Fruit fly (Drosophila melanogaster) whole organism, embryonic: Measurements from ENCODE around the gene THG.

Experiments used
- ATbp ChIP-seq: fragments of 200-800 bp; sonication (Bioruptor generic); optimal IDR thresholded peaks from 2 replicates; lab custom pipeline; 2017; ENCODE audit warnings: missing biosample characterization, mild to moderate bottlenecking, missing genetic modification characterization, missing genetic modification reagents
- Blimp-1 ChIP-seq: fragments of 200-800 bp; sonication (Bioruptor generic); optimal IDR thresholded peaks from 3 replicates; lab custom pipeline; 2018; ENCODE audit warnings: missing biosample characterization, missing genetic modification characterization, mild to moderate bottlenecking, moderate library complexity, missing genetic modification reagents
- Bteb2 ChIP-seq: fragments of 200-800 bp; sonication (Bioruptor generic); optimal IDR thresholded peaks from 2 replicates; lab custom pipeline; 2016; ENCODE audit warnings: missing biosample characterization, missing genetic modification characterization
- CG10462 ChIP-seq: fragments of 200-800 bp; sonication (Bioruptor generic); optimal IDR thresholded peaks from 2 replicates; lab custom pipeline; 2016; ENCODE audit warnings: missing biosample characterization, missing genetic modification characterization
- CG11560 ChIP-seq: fragments of 200-800 bp; sonication (Bioruptor generic); IDR thresholded peaks from 3 replicates; pipeline ENCODE4 v1.3.6; 2022; ENCODE audit warnings: missing biosample characterization, missing genetic modification characterization
- CG11723 ChIP-seq: fragments of 200-800 bp; sonication (Bioruptor generic); optimal IDR thresholded peaks from 2 replicates; lab custom pipeline; 2017; ENCODE audit warnings: missing biosample characterization, mild to moderate bottlenecking, missing genetic modification characterization
- CG15073 ChIP-seq: fragments of 200-800 bp; sonication (Bioruptor generic); optimal IDR thresholded peaks from 2 replicates; lab custom pipeline; 2016; ENCODE audit warnings: missing biosample characterization, missing genetic modification characterization
- CG15269 ChIP-seq: fragments of 200-800 bp; sonication (Bioruptor generic); optimal IDR thresholded peaks from 2 replicates; lab custom pipeline; 2018; ENCODE audit warnings: missing biosample characterization, mild to moderate bottlenecking, missing genetic modification characterization, moderate library complexity
- CG1603 ChIP-seq: fragments of 200-800 bp; sonication (Bioruptor generic); optimal IDR thresholded peaks from 2 replicates; lab custom pipeline; 2019; ENCODE audit warnings: missing biosample characterization, mild to moderate bottlenecking, missing genetic modification characterization, moderate library complexity
- CG16779 ChIP-seq: fragments of 200-800 bp; sonication (Bioruptor generic); IDR thresholded peaks from 2 replicates; pipeline ENCODE4 v1.3.6; 2022; ENCODE audit warnings: missing biosample characterization, missing genetic modification characterization
- CG17186 ChIP-seq: fragments of 200-800 bp; sonication (Bioruptor generic); optimal IDR thresholded peaks from 3 replicates; lab custom pipeline; 2017; ENCODE audit warnings: missing biosample characterization, missing genetic modification reagents, missing genetic modification characterization
- CG18011 ChIP-seq: fragments of 200-800 bp; sonication (Bioruptor generic); optimal IDR thresholded peaks from 2 replicates; lab custom pipeline; 2017; ENCODE audit warnings: missing biosample characterization, missing genetic modification characterization, mild to moderate bottlenecking, moderate library complexity, missing genotype
- CG1832 ChIP-seq: fragments of 200-800 bp; sonication (Bioruptor generic); optimal IDR thresholded peaks from 2 replicates; lab custom pipeline; 2017; ENCODE audit warnings: missing biosample characterization, mild to moderate bottlenecking, missing genetic modification characterization, inconsistent platforms
- CG2120 ChIP-seq: fragments of 200-800 bp; sonication (Bioruptor generic); optimal IDR thresholded peaks from 3 replicates; lab custom pipeline; 2016; ENCODE audit warnings: missing biosample characterization, missing genetic modification characterization
- CG31388 ChIP-seq: fragments of 200-800 bp; sonication (Bioruptor generic); optimal IDR thresholded peaks from 2 replicates; lab custom pipeline; 2016; ENCODE audit warnings: missing biosample characterization, missing genetic modification characterization
- CG3163 ChIP-seq: fragments of 200-800 bp; sonication (Bioruptor generic); optimal IDR thresholded peaks from 3 replicates; lab custom pipeline; 2016; ENCODE audit warnings: missing biosample characterization, missing genetic modification characterization
- CG4328 ChIP-seq: fragments of 200-800 bp; sonication (Bioruptor generic); optimal IDR thresholded peaks from 3 replicates; lab custom pipeline; 2017; ENCODE audit warnings: missing biosample characterization, missing genetic modification reagents, missing genetic modification characterization
- CG4404 ChIP-seq: fragments of 200-800 bp; sonication (Bioruptor generic); IDR thresholded peaks from 2 replicates; pipeline ENCODE4 v1.3.6; 2022; ENCODE audit warnings: missing biosample characterization, missing genetic modification characterization
- CG4617 ChIP-seq: fragments of 200-800 bp; sonication (Bioruptor generic); optimal IDR thresholded peaks from 3 replicates; lab custom pipeline; 2016; ENCODE audit warnings: missing biosample characterization, missing genetic modification characterization, borderline replicate concordance
- CG6791 ChIP-seq: fragments of 200-800 bp; sonication (Bioruptor generic); IDR thresholded peaks from 3 replicates; pipeline ENCODE4 v1.3.6; 2022; ENCODE audit warnings: missing biosample characterization, missing genetic modification characterization; ENCODE audit not compliant: partially characterized antibody
- CG7556 ChIP-seq: fragments of 200-800 bp; sonication (Bioruptor generic); optimal IDR thresholded peaks from 2 replicates; lab custom pipeline; 2017; ENCODE audit warnings: missing biosample characterization, mild to moderate bottlenecking, missing genetic modification characterization
- CG8281 ChIP-seq: fragments of 200-800 bp; sonication (Bioruptor generic); optimal IDR thresholded peaks from 2 replicates; lab custom pipeline; 2018; ENCODE audit warnings: missing biosample characterization, mild to moderate bottlenecking, missing genetic modification characterization, moderate library complexity
- CG8944 ChIP-seq: fragments of 200-800 bp; sonication (Bioruptor generic); optimal IDR thresholded peaks from 3 replicates; lab custom pipeline; 2016; ENCODE audit warnings: missing biosample characterization, missing genetic modification characterization
- CG9215 ChIP-seq: fragments of 200-800 bp; sonication (Bioruptor generic); IDR thresholded peaks from 2 replicates; pipeline ENCODE4 v1.3.6; 2022; ENCODE audit warnings: missing biosample characterization, missing genetic modification characterization
- CG9797 ChIP-seq: fragments of 200-800 bp; sonication (Bioruptor generic); optimal IDR thresholded peaks from 3 replicates; lab custom pipeline; 2018; ENCODE audit warnings: missing biosample characterization, mild to moderate bottlenecking, missing genetic modification characterization
- CG9932 ChIP-seq: fragments of 200-800 bp; sonication (Bioruptor generic); IDR thresholded peaks from 2 replicates; pipeline ENCODE4 v1.3.6; 2022; ENCODE audit warnings: missing biosample characterization, missing genetic modification characterization
- D19A ChIP-seq: fragments of 200-800 bp; optimal IDR thresholded peaks from 3 replicates; lab custom pipeline; 2019; ENCODE audit warnings: missing biosample characterization, mild to moderate bottlenecking, missing genetic modification characterization, moderate library complexity
- Dp ChIP-seq: fragments of 200-800 bp; sonication (Bioruptor generic); optimal IDR thresholded peaks from 2 replicates; lab custom pipeline; 2018; ENCODE audit warnings: missing biosample characterization, mild to moderate bottlenecking, missing genetic modification characterization, moderate library complexity
- Elba2 ChIP-seq: fragments of 200-800 bp; sonication (Bioruptor generic); optimal IDR thresholded peaks from 3 replicates; lab custom pipeline; 2016; ENCODE audit warnings: missing biosample characterization, missing genetic modification characterization
- HmgZ ChIP-seq: fragments of 200-800 bp; sonication (Bioruptor generic); optimal IDR thresholded peaks from 2 replicates; lab custom pipeline; 2018; ENCODE audit warnings: missing biosample characterization, mild to moderate bottlenecking, missing genetic modification characterization
- Kr ChIP-seq: fragments of 200-800 bp; sonication (Bioruptor generic); optimal IDR thresholded peaks from 2 replicates; lab custom pipeline; 2017; ENCODE audit warnings: missing biosample characterization, mild to moderate bottlenecking, missing genetic modification characterization
- Med ChIP-seq: fragments of 200-800 bp; sonication (Bioruptor generic); peaks from one replicate; lab custom pipeline; 2016; ENCODE audit warnings: missing biosample characterization, missing genetic modification characterization, mild to moderate bottlenecking, inconsistent platforms, moderate library complexity
- NC2α ChIP-seq: fragments of 200-800 bp; sonication (Bioruptor generic); optimal IDR thresholded peaks from 2 replicates; lab custom pipeline; 2016; ENCODE audit warnings: missing biosample characterization, missing genetic modification characterization
- NK7.1 ChIP-seq: fragments of 200-800 bp; sonication (Bioruptor generic); optimal IDR thresholded peaks from 3 replicates; lab custom pipeline; 2016; ENCODE audit warnings: missing biosample characterization, missing genetic modification characterization
- Oli ChIP-seq: fragments of 200-800 bp; sonication (Bioruptor generic); optimal IDR thresholded peaks from 2 replicates; lab custom pipeline; 2018; ENCODE audit warnings: missing biosample characterization, mild to moderate bottlenecking, missing genetic modification characterization, moderate library complexity
- Ravus ChIP-seq: fragments of 200-800 bp; sonication (Bioruptor generic); IDR thresholded peaks from 2 replicates; pipeline ENCODE4 v1.3.6; 2022; ENCODE audit warnings: missing biosample characterization, missing genetic modification characterization
- Ssrp ChIP-seq: fragments of 200-800 bp; sonication (Bioruptor generic); optimal IDR thresholded peaks from 2 replicates; lab custom pipeline; 2018; ENCODE audit warnings: missing biosample characterization, mild to moderate bottlenecking, missing genetic modification characterization, moderate library complexity
- TFAM ChIP-seq: fragments of 200-800 bp; sonication (Bioruptor generic); optimal IDR thresholded peaks from 2 replicates; lab custom pipeline; 2017; ENCODE audit warnings: missing biosample characterization, missing genetic modification characterization, inconsistent platforms
- Vsx1 ChIP-seq: fragments of 200-800 bp; sonication (Bioruptor generic); optimal IDR thresholded peaks from 2 replicates; lab custom pipeline; 2017; ENCODE audit warnings: missing biosample characterization, mild to moderate bottlenecking, missing genetic modification characterization, missing genetic modification reagents
- abd-A ChIP-seq: fragments of 200-800 bp; sonication (Bioruptor generic); optimal IDR thresholded peaks from 3 replicates; lab custom pipeline; 2019; ENCODE audit warnings: missing biosample characterization, mild to moderate bottlenecking, missing genetic modification characterization, moderate library complexity
- bsh ChIP-seq, 2 experiments: fragments of 200-800 bp; sonication (Bioruptor generic); optimal IDR thresholded peaks; 2 replicates each; lab custom pipeline; 2017 to 2018; ENCODE audit warnings: mild to moderate bottlenecking in 2 of 2, missing biosample characterization in 2 of 2, missing genetic modification characterization in 2 of 2, moderate library complexity in 1 of 2
- fru ChIP-seq: fragments of >200 bp; optimal IDR thresholded peaks from 2 replicates; lab custom pipeline; 2017
- kah ChIP-seq: fragments of 200-800 bp; sonication (Bioruptor generic); optimal IDR thresholded peaks from 2 replicates; lab custom pipeline; 2018; ENCODE audit warnings: missing biosample characterization, mild to moderate bottlenecking, missing genetic modification characterization
- kni ChIP-seq: fragments of 200-800 bp; sonication (Bioruptor generic); optimal IDR thresholded peaks from 3 replicates; lab custom pipeline; 2017; ENCODE audit warnings: mild to moderate bottlenecking, missing biosample characterization, missing genetic modification reagents, missing genetic modification characterization
- nom ChIP-seq: fragments of 200-800 bp; sonication (Bioruptor generic); optimal IDR thresholded peaks from 2 replicates; lab custom pipeline; 2017; ENCODE audit warnings: missing biosample characterization, missing genetic modification characterization, mild to moderate bottlenecking, moderate library complexity, missing genetic modification reagents
- phol ChIP-seq: fragments of 200-800 bp; sonication (Bioruptor generic); optimal IDR thresholded peaks from 3 replicates; lab custom pipeline; 2018; ENCODE audit warnings: missing biosample characterization, mild to moderate bottlenecking, missing genetic modification characterization, moderate library complexity
- psq ChIP-seq: fragments of 200-800 bp; sonication (Bioruptor generic); optimal IDR thresholded peaks from 2 replicates; lab custom pipeline; 2017; ENCODE audit warnings: missing biosample characterization, missing genetic modification characterization
- salm ChIP-seq: fragments of 200-800 bp; sonication (Bioruptor generic); optimal IDR thresholded peaks from 2 replicates; lab custom pipeline; 2018; ENCODE audit warnings: missing biosample characterization, mild to moderate bottlenecking, missing genetic modification characterization
- sd ChIP-seq: fragments of 200-800 bp; sonication (Bioruptor generic); optimal IDR thresholded peaks from 3 replicates; lab custom pipeline; 2018; ENCODE audit warnings: missing biosample characterization, mild to moderate bottlenecking, missing genetic modification characterization, moderate library complexity
- tgo ChIP-seq: fragments of 200-800 bp; sonication (Bioruptor generic); IDR thresholded peaks from 3 replicates; pipeline ENCODE4 v1.3.6; 2022; ENCODE audit warnings: missing biosample characterization, missing genetic modification characterization
- trem ChIP-seq: fragments of 200-800 bp; optimal IDR thresholded peaks from 3 replicates; lab custom pipeline; 2019; ENCODE audit warnings: missing biosample characterization, mild to moderate bottlenecking, missing genetic modification characterization, moderate library complexity
- zfh1 ChIP-seq: fragments of 200-800 bp; sonication (Bioruptor generic); IDR thresholded peaks from 3 replicates; pipeline ENCODE4 v1.3.6; 2022; ENCODE audit warnings: missing biosample characterization, missing genetic modification characterization

The THG gene

DNA sequence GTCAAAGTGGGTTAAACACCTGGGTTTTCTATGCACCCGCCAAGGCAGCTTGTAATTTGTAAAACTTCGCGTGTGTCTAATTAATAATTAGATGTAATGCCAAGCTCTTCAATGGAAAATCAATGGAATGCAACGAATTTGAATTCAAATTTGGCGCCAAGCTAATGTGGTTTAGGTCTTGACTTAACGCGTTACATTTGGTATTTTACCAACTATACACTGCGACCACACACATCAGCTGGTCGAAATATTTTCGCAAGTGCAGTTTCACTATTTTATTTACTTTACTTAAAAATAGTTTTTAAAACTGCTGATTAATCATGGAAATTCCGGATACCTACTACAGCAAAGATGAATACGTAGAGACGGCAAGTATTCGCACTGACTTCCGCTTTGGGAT lies 4.0 kb downstream of the THG start, which contains the start of gene DCTN5-p25 (continued):
- TF ChIP-seq NC2α: no peak
- TF ChIP-seq CG4617: no peak
- no peak for TF ChIP-seq CG1832
- TF ChIP-seq Dp: peak; percentile 96
- no peak for TF ChIP-seq CG8944 (GFP tag; lab: Kevin White, UChicago)
- no peak for TF ChIP-seq salm
- TF ChIP-seq Med (GFP tag; lab: Kevin White, UChicago): peak; percentile 71
- peak; percentile 56 for TF ChIP-seq CG1603 (tag; lab: Kevin White, UChicago)
- no peak for TF ChIP-seq CG17186 (GFP tag; lab: Kevin White, UChicago)
- TF ChIP-seq sd (tag; lab: Kevin White, UChicago): peak; percentile 93
- no peak for TF ChIP-seq CG6791 (GFP tag; lab: Robert Waterston, UW)
- TF ChIP-seq bsh (GFP tag; optimal IDR thresholded peaks at IDR 0.05; lab: Kevin White, UChicago): no peak
- TF ChIP-seq CG2120: no peak
- TF ChIP-seq CG4404: no peak
- TF ChIP-seq psq (GFP tag; lab: Kevin White, UChicago): no peak
- no peak for TF ChIP-seq CG9932 (GFP tag; lab: Robert Waterston, UW)
- no peak for TF ChIP-seq Vsx1 (GFP tag; lab: Kevin White, UChicago)
- no peak for TF ChIP-seq Ssrp (tag; lab: Kevin White, UChicago)
- no peak for TF ChIP-seq fru (lab: Kevin White, UChicago)
- TF ChIP-seq Bteb2 (GFP tag; lab: Kevin White, UChicago): no peak
- TF ChIP-seq tgo (GFP tag; lab: Robert Waterston, UW): no peak
- no peak for TF ChIP-seq CG3163
- no peak for TF ChIP-seq CG15073
- TF ChIP-seq TFAM: no peak
- TF ChIP-seq Blimp-1: no peak
- no peak for TF ChIP-seq CG31388 (GFP tag; lab: Kevin White, UChicago)
- peak; percentile 16 for TF ChIP-seq HmgZ
- no peak for TF ChIP-seq CG7556 (GFP tag; lab: Kevin White, UChicago)
- no peak for TF ChIP-seq CG8281 (tag; lab: Kevin White, UChicago)
- no peak for TF ChIP-seq NK7.1 (GFP tag; lab: Kevin White, UChicago)
- no peak for TF ChIP-seq CG11723
- TF ChIP-seq CG9215 (GFP tag; lab: Robert Waterston, UW): no peak
- no peak for TF ChIP-seq zfh1 (GFP tag; lab: Robert Waterston, UW)
- peak; percentile 80 for TF ChIP-seq CG9797
- TF ChIP-seq CG4328 (GFP tag; lab: Kevin White, UChicago): no peak
- TF ChIP-seq CG16779 (GFP tag; lab: Robert Waterston, UW): no peak
- no peak for TF ChIP-seq CG11560 (tag; lab: Robert Waterston, UW)
- no peak for TF ChIP-seq Elba2
- TF ChIP-seq CG10462 (GFP tag; lab: Kevin White, UChicago): no peak
- TF ChIP-seq Kr: no peak
- TF ChIP-seq ATbp: no peak
- TF ChIP-seq abd-A: no peak
- TF ChIP-seq phol (tag; lab: Kevin White, UChicago): peak; percentile 4
- TF ChIP-seq CG18011: no peak
- peak; percentile 2 for TF ChIP-seq trem
- TF ChIP-seq kni (GFP tag; lab: Kevin White, UChicago): no peak
- no peak for TF ChIP-seq CG15269 (tag; lab: Kevin White, UChicago)
- TF ChIP-seq nom (GFP tag; lab: Kevin White, UChicago): no peak
- no peak for TF ChIP-seq Oli (tag; lab: Kevin White, UChicago)
- no peak for TF ChIP-seq kah (GFP tag; lab: Kevin White, UChicago)
- no peak for TF ChIP-seq Ravus (GFP tag; lab: Robert Waterston, UW)
- TF ChIP-seq D19A (tag; lab: Kevin White, UChicago): no peak
